Fruit fly (Drosophila melanogaster) Kc167 (cell line): Measurements from ENCODE around the gene CG31823.

Source experiments
- Myc ChIP-seq: fragments of >200 bp; optimal IDR thresholded peaks from 2 replicates; lab custom pipeline; 2017; ENCODE audit warnings: missing external identifiers
- Sin3A ChIP-seq: fragments of >200 bp; optimal IDR thresholded peaks from 2 replicates; lab custom pipeline; 2018; ENCODE audit warnings: missing external identifiers
- h ChIP-seq: fragments of >200 bp; optimal IDR thresholded peaks from 3 replicates; lab custom pipeline; 2018; ENCODE audit warnings: missing external identifiers
- insv ChIP-seq: fragments of >200 bp; optimal IDR thresholded peaks from 3 replicates; lab custom pipeline; 2018; ENCODE audit warnings: missing external identifiers
- psq ChIP-seq: fragments of >200 bp; optimal IDR thresholded peaks from 2 replicates; lab custom pipeline; 2017; ENCODE audit warnings: missing external identifiers
- ttk ChIP-seq: sonication (Bioruptor generic); optimal IDR thresholded peaks from 2 replicates; lab custom pipeline; 2017; ENCODE audit warnings: missing external identifiers

The CG31823 gene

dm6 chr2L:15909277-15909674, 9.0 kb upstream of the CG31823 start:
- TF ChIP-seq insv: no peak
- no peak for TF ChIP-seq h (lab: Kevin White, UChicago)

- TF ChIP-seq Sin3A (lab: Kevin White, UChicago) (no peak), Myc (lab: Kevin White, UChicago) (no peak), h (lab: Kevin White, UChicago) (no peak), psq (lab: Kevin White, UChicago) (no peak), ttk (no peak), insv (no peak)
These were observed 8.4 kb upstream of the CG31823 start for dm6 chr2L:15908496-15909276.

- TF ChIP-seq ttk: no peak
- no peak for TF ChIP-seq Sin3A (lab: Kevin White, UChicago)
- TF ChIP-seq insv: no peak
- TF ChIP-seq Myc (lab: Kevin White, UChicago): no peak
- TF ChIP-seq psq (lab: Kevin White, UChicago): no peak
- no peak for TF ChIP-seq h (lab: Kevin White, UChicago)
These were observed 7.8 kb upstream of the CG31823 start for dm6 chr2L:15908086-15908485.

dm6 chr2L:15907358-15907757, 7.0 kb upstream of the CG31823 start:
- no peak for TF ChIP-seq ttk
- TF ChIP-seq Sin3A (lab: Kevin White, UChicago): no peak
- no peak for TF ChIP-seq Myc (lab: Kevin White, UChicago)
- TF ChIP-seq psq (lab: Kevin White, UChicago): no peak
- no peak for TF ChIP-seq h (lab: Kevin White, UChicago)
- TF ChIP-seq insv: no peak

- TF ChIP-seq insv (no peak), ttk (no peak), Sin3A (lab: Kevin White, UChicago) (no peak), h (lab: Kevin White, UChicago) (no peak), psq (lab: Kevin White, UChicago) (no peak), Myc (lab: Kevin White, UChicago) (no peak)
These were observed 3.4 kb upstream of the CG31823 start for dm6 chr2L:15903725-15904124.

dm6 chr2L:15902310-15902709, 2.0 kb upstream of the CG31823 start, which contains the start of gene CG31821:
CG31821 (minus strand) TSS chr2L:15902410.
- TF ChIP-seq insv (no peak), psq (lab: Kevin White, UChicago) (no peak), Sin3A (lab: Kevin White, UChicago) (no peak)

dm6 chr2L:15895154-15895553, 5.2 kb downstream of the CG31823 start, which contains the start of gene CG31735:
CG31735 (plus strand) TSS chr2L:15895454.
- TF ChIP-seq Sin3A (lab: Kevin White, UChicago) (no peak), insv (no peak), psq (lab: Kevin White, UChicago) (no peak), Myc (lab: Kevin White, UChicago) (no peak), h (lab: Kevin White, UChicago) (no peak), ttk (no peak)

- TF ChIP-seq Myc (lab: Kevin White, UChicago) (no peak), insv (no peak), ttk (no peak), h (lab: Kevin White, UChicago) (no peak), psq (lab: Kevin White, UChicago) (no peak), Sin3A (lab: Kevin White, UChicago) (no peak)
These were observed 6.6 kb downstream of the CG31823 start, which contains the start of gene Tep1 for dm6 chr2L:15893711-15894110. Tep1 (minus strand) TSS chr2L:15893811.

- TF ChIP-seq Sin3A (lab: Kevin White, UChicago) (no peak), Myc (lab: Kevin White, UChicago) (no peak), psq (lab: Kevin White, UChicago) (no peak), h (lab: Kevin White, UChicago) (no peak), insv (no peak), ttk (no peak)
These were observed 14.1 kb downstream of the CG31823 start for dm6 chr2L:15886187-15886586.

- TF ChIP-seq h (lab: Kevin White, UChicago) (no peak), Myc (lab: Kevin White, UChicago) (no peak), Sin3A (lab: Kevin White, UChicago) (no peak), ttk (no peak), insv (no peak)
These were observed 17.2 kb downstream of the CG31823 start, which contains the start of gene CG44475 for dm6 chr2L:15883090-15883489. CG44475 (minus strand) TSS chr2L:15883190.

dm6 chr2L:15880056-15880455, 20.3 kb downstream of the CG31823 start, which contains the start of gene CG7653:
CG7653 (minus strand) TSS chr2L:15880156.
- TF ChIP-seq ttk: no peak

- no peak for TF ChIP-seq Myc (lab: Kevin White, UChicago)
These were observed 35.0 kb downstream of the CG31823 start, which contains the start of gene CG42792 for dm6 chr2L:15865361-15865760. CG42792 (minus strand) TSS chr2L:15865461.

dm6 chr2L:15853826-15854225, 46.5 kb downstream of the CG31823 start, which contains the start of gene Tektin-A:
Tektin-A (plus strand) TSS chr2L:15854126.
- no peak for TF ChIP-seq Myc (lab: Kevin White, UChicago)
- TF ChIP-seq Sin3A (lab: Kevin White, UChicago): no peak
- no peak for TF ChIP-seq psq (lab: Kevin White, UChicago)
- TF ChIP-seq insv: no peak
- TF ChIP-seq ttk: no peak
- TF ChIP-seq h (lab: Kevin White, UChicago): no peak
